Worm (Caenorhabditis elegans) whole organism, L4/young adult: ENCODE measurements around the gene npp-10.

Source experiments
- dao-5 ChIP-seq: sonication (generic microtip); optimal IDR thresholded peaks from 2 replicates; lab custom pipeline; 2016; ENCODE audit warnings: missing genotype, missing genetic modification characterization, moderate library complexity, missing compliant biosample characterization
- him-1 ChIP-seq: sonication (generic microtip); optimal IDR thresholded peaks from 2 replicates; lab custom pipeline; 2016; ENCODE audit warnings: missing genotype, missing genetic modification reagents, missing genetic modification characterization, missing compliant biosample characterization

ce11 chrIII:6030483-6030882 is 11.1 kb upstream of the npp-10 start, which contains the start of gene ZK328.6:
- no peak for TF ChIP-seq dao-5 (tag; lab: Kevin White, UChicago)
- no peak for TF ChIP-seq him-1
